Worm (Caenorhabditis elegans) whole organism, L4 larva: ENCODE data around the gene K11E4.6.

ENCODE experiments used
- F26F4.8 ChIP-seq: fragments of 200-800 bp; sonication (Bioruptor generic); conservative IDR thresholded peaks from 2 replicates; pipeline ENCODE4 v1.3.6; 2022; ENCODE audit warnings: missing genetic modification characterization, missing compliant biosample characterization
- F37D6.2 ChIP-seq: sonication (generic microtip); optimal IDR thresholded peaks from 2 replicates; lab custom pipeline; 2016; ENCODE audit warnings: mild to moderate bottlenecking, missing genetic modification characterization, missing compliant biosample characterization
- F44E2.7 ChIP-seq: fragments of 200-800 bp; sonication (Bioruptor generic); IDR thresholded peaks from 2 replicates; pipeline ENCODE4 v2.1.2; 2022; ENCODE audit warnings: missing genetic modification characterization, missing compliant biosample characterization
- R02D3.7 ChIP-seq: fragments of 150-350 bp; sonication (generic microtip); optimal IDR thresholded peaks from 3 replicates; lab custom pipeline; 2014; ENCODE audit warnings: missing biosample characterization, missing genetic modification characterization
- T20F7.1 ChIP-seq: fragments of 200-800 bp; sonication (Bioruptor generic); optimal IDR thresholded peaks from 2 replicates; lab custom pipeline; 2018; ENCODE audit warnings: mild to moderate bottlenecking, missing genetic modification characterization, missing compliant biosample characterization
- Y5F2A.4 ChIP-seq: fragments of 200-800 bp; sonication (Bioruptor generic); optimal IDR thresholded peaks from 2 replicates; lab custom pipeline; 2018; ENCODE audit warnings: mild to moderate bottlenecking, missing genetic modification characterization, missing compliant biosample characterization
- ZK546.5 ChIP-seq, 2 experiments: sonication (generic microtip); optimal IDR thresholded peaks; 2 replicates each; lab custom pipeline; 2017; ENCODE audit warnings: missing biosample characterization in 2 of 2, missing genetic modification characterization in 2 of 2
- aha-1 ChIP-seq: fragments of 150-350 bp; peaks from one replicate; lab custom pipeline; 2014; ENCODE audit warnings: missing biosample characterization, missing genetic modification characterization
- aly-2 ChIP-seq: sonication (generic microtip); optimal IDR thresholded peaks from 2 replicates; lab custom pipeline; 2018; ENCODE audit warnings: missing biosample characterization, missing genetic modification characterization
- ces-1 ChIP-seq: fragments of 150-350 bp; sonication (generic microtip); optimal IDR thresholded peaks from 4 replicates; lab custom pipeline; 2014; ENCODE audit warnings: missing biosample characterization, missing genetic modification reagents, missing genetic modification characterization
- ctbp-1 ChIP-seq: fragments of 200-800 bp; sonication (Bioruptor generic); IDR thresholded peaks from 2 replicates; pipeline ENCODE4 v1.3.6; 2022; ENCODE audit warnings: missing genetic modification reagents, missing genetic modification characterization, missing compliant biosample characterization
- daf-16 ChIP-seq, 3 experiments: sonication (generic microtip); optimal IDR thresholded peaks; 2 replicates each; lab custom pipeline; 2016 to 2017; ENCODE audit warnings: missing genetic modification characterization in 3 of 3, missing genetic modification reagents in 3 of 3, mild to moderate bottlenecking in 2 of 3, missing compliant biosample characterization in 2 of 3, missing biosample characterization in 1 of 3, moderate library complexity in 1 of 3
- dmd-6 ChIP-seq: fragments of 200-800 bp; sonication (Bioruptor generic); IDR thresholded peaks from 2 replicates; pipeline ENCODE4 v1.3.6; 2022; ENCODE audit warnings: missing genetic modification reagents, missing genetic modification characterization, missing compliant biosample characterization
- dve-1 ChIP-seq: sonication (generic microtip); optimal IDR thresholded peaks from 2 replicates; lab custom pipeline; 2017; ENCODE audit warnings: antibody characterized with exemption, mild to moderate bottlenecking, missing genetic modification characterization, missing compliant biosample characterization; ENCODE audit not compliant: insufficient read depth
- hlh-11 ChIP-seq: fragments of 200-800 bp; sonication (Bioruptor generic); optimal IDR thresholded peaks from 2 replicates; lab custom pipeline; 2018; ENCODE audit warnings: mild to moderate bottlenecking, missing genetic modification characterization, missing compliant biosample characterization
- hlh-30 ChIP-seq: sonication (generic microtip); optimal IDR thresholded peaks from 2 replicates; lab custom pipeline; 2017; ENCODE audit warnings: antibody characterized with exemption, mild to moderate bottlenecking, missing genetic modification characterization, missing compliant biosample characterization; ENCODE audit not compliant: insufficient read depth
- hmg-1.1 ChIP-seq: fragments of 200-800 bp; sonication (Bioruptor generic); IDR thresholded peaks from 2 replicates; pipeline ENCODE4 v1.3.6; 2022; ENCODE audit warnings: missing genetic modification reagents, missing genetic modification characterization, missing compliant biosample characterization
- lim-7 ChIP-seq: fragments of 200-800 bp; sonication (Bioruptor generic); IDR thresholded peaks from 2 replicates; pipeline ENCODE4 v1.3.6; 2022; ENCODE audit warnings: missing genetic modification characterization, missing compliant biosample characterization
- lin-1 ChIP-seq: fragments of 200-800 bp; sonication (Bioruptor generic); IDR thresholded peaks from 2 replicates; pipeline ENCODE4 v1.3.6; 2022; ENCODE audit warnings: missing genetic modification reagents, missing genetic modification characterization, missing compliant biosample characterization
- lin-13 ChIP-seq: fragments of 150-350 bp; optimal IDR thresholded peaks from 2 replicates; lab custom pipeline; 2014; ENCODE audit warnings: missing biosample characterization, missing genetic modification reagents, missing genetic modification characterization
- lin-38 ChIP-seq: fragments of 200-800 bp; sonication (Bioruptor generic); IDR thresholded peaks from 2 replicates; pipeline ENCODE4 v1.3.6; 2022; ENCODE audit warnings: missing genetic modification reagents, missing genetic modification characterization, missing compliant biosample characterization
- lsy-2 ChIP-seq, 2 experiments: fragments of 150-350 bp in 1 of 2; sonication (generic microtip) in 1 of 2; optimal IDR thresholded peaks; 2 replicates each; lab custom pipeline; 2014 to 2017; ENCODE audit warnings: missing biosample characterization in 2 of 2, missing genetic modification characterization in 2 of 2
- madf-5 ChIP-seq, 2 experiments: fragments of 200-800 bp; sonication (Bioruptor generic); IDR thresholded peaks; 2 replicates each; pipeline ENCODE4 v1.3.6; 2022; ENCODE audit warnings: missing compliant biosample characterization in 2 of 2, missing genetic modification characterization in 2 of 2
- mdl-1 ChIP-seq, 2 experiments: fragments of 150-350 bp in 1 of 2; sonication (generic microtip) in 1 of 2; optimal IDR thresholded peaks; 2 replicates each; lab custom pipeline; 2014 to 2017; ENCODE audit warnings: missing biosample characterization in 2 of 2, missing genetic modification characterization in 2 of 2
- mep-1 ChIP-seq: fragments of 150-350 bp; sonication (generic microtip); optimal IDR thresholded peaks from 3 replicates; lab custom pipeline; 2014; ENCODE audit warnings: missing biosample characterization, missing genetic modification characterization
- mxl-3 ChIP-seq: fragments of 200-800 bp; sonication (Bioruptor generic); optimal IDR thresholded peaks from 2 replicates; lab custom pipeline; 2018; ENCODE audit warnings: mild to moderate bottlenecking, missing genetic modification characterization, missing compliant biosample characterization
- nhr-102 ChIP-seq: sonication (generic microtip); optimal IDR thresholded peaks from 2 replicates; lab custom pipeline; 2016; ENCODE audit warnings: mild to moderate bottlenecking, missing genetic modification characterization, moderate library complexity, missing compliant biosample characterization
- nhr-11 ChIP-seq: fragments of 150-350 bp; optimal IDR thresholded peaks from 2 replicates; lab custom pipeline; 2014; ENCODE audit warnings: missing biosample characterization, missing genetic modification characterization
- nhr-28 ChIP-seq: fragments of 150-350 bp; optimal IDR thresholded peaks from 2 replicates; lab custom pipeline; 2014; ENCODE audit warnings: missing biosample characterization, missing genetic modification characterization
- nhr-41 ChIP-seq: fragments of 200-800 bp; sonication (Bioruptor generic); IDR thresholded peaks from 2 replicates; pipeline ENCODE4 v1.3.6; 2022; ENCODE audit warnings: missing genetic modification reagents, missing genetic modification characterization, missing compliant biosample characterization
- nhr-42 ChIP-seq: fragments of 200-800 bp; sonication (Bioruptor generic); IDR thresholded peaks from 2 replicates; pipeline ENCODE4 v1.3.6; 2022; ENCODE audit warnings: missing genetic modification characterization, missing compliant biosample characterization
- nhr-76 ChIP-seq: fragments of 150-350 bp; optimal IDR thresholded peaks from 2 replicates; lab custom pipeline; 2014; ENCODE audit warnings: missing biosample characterization, missing genetic modification characterization
- pqm-1 ChIP-seq: sonication (generic microtip); optimal IDR thresholded peaks from 2 replicates; lab custom pipeline; 2017; ENCODE audit warnings: missing biosample characterization, missing genetic modification characterization
- rbr-2 ChIP-seq: sonication (generic microtip); optimal IDR thresholded peaks from 2 replicates; lab custom pipeline; 2016; ENCODE audit warnings: missing genotype, missing genetic modification characterization, missing compliant biosample characterization
- set-16 ChIP-seq: fragments of 200-800 bp; sonication (Bioruptor generic); IDR thresholded peaks from 2 replicates; pipeline ENCODE4 v1.3.6; 2022; ENCODE audit warnings: missing genetic modification reagents, missing genetic modification characterization, missing compliant biosample characterization
- skn-1 ChIP-seq: fragments of 150-350 bp; optimal IDR thresholded peaks from 2 replicates; lab custom pipeline; 2014; ENCODE audit warnings: missing biosample characterization, missing genetic modification characterization
- unc-39 ChIP-seq: sonication (generic microtip); optimal IDR thresholded peaks from 2 replicates; lab custom pipeline; 2017; ENCODE audit warnings: missing biosample characterization, missing genetic modification characterization
- zip-2 ChIP-seq: fragments of 150-350 bp; optimal IDR thresholded peaks from 2 replicates; lab custom pipeline; 2014; ENCODE audit warnings: missing biosample characterization, missing genetic modification characterization

K11E4.6 gene

ce11 chrX:13752822-13753581 lies 28.5 kb downstream of the K11E4.6 start:
- peak; percentile 26 for TF ChIP-seq dve-1 (tag; lab: Kevin White, UChicago)
- no peak for TF ChIP-seq mxl-3 (GFP tag; lab: Kevin White, UChicago)
- no peak for TF ChIP-seq ZK546.5 (tag; optimal IDR thresholded peaks at IDR 0.05; lab: Kevin White, UChicago)
- no peak for TF ChIP-seq lsy-2 (tag; optimal IDR thresholded peaks at IDR 0.05; lab: Kevin White, UChicago)
- TF ChIP-seq mep-1: peak; percentile 26
- no peak for TF ChIP-seq daf-16 (GFP tag; optimal IDR thresholded peaks at IDR 0.05; lab: Kevin White, UChicago)
- peak; percentile 61 for TF ChIP-seq daf-16 (tag; optimal IDR thresholded peaks at IDR 0.05; lab: Kevin White, UChicago)
- TF ChIP-seq F37D6.2 (tag; lab: Kevin White, UChicago): no peak
- TF ChIP-seq set-16: no peak
- TF ChIP-seq aha-1 (tag; lab: Kevin White, UChicago): peak; percentile 58
- 0 out of 2 replicates have a peak, but pooled peaks have one; percentile 22 for TF ChIP-seq dmd-6 (GFP tag; lab: Robert Waterston, UW)
- no peak for TF ChIP-seq Y5F2A.4 (GFP tag; lab: Kevin White, UChicago)
- TF ChIP-seq nhr-11 (tag; lab: Kevin White, UChicago): no peak
- no peak for TF ChIP-seq zip-2 (tag; lab: Kevin White, UChicago)
- TF ChIP-seq hlh-11 (tag; lab: Kevin White, UChicago): peak; percentile 24
- TF ChIP-seq R02D3.7 (tag; lab: Kevin White, UChicago): no peak

ce11 chrX:13754498-13754897 lies 30.0 kb downstream of the K11E4.6 start:
- peak; percentile 49 for TF ChIP-seq mep-1
- TF ChIP-seq daf-16 (GFP tag; optimal IDR thresholded peaks at IDR 0.05; lab: Kevin White, UChicago): peak in 1 of 2 experiments; percentile 61
- no peak for TF ChIP-seq daf-16 (tag; optimal IDR thresholded peaks at IDR 0.05; lab: Kevin White, UChicago)
- peak; percentile 27; the same call in 1 of the 2 replicates for TF ChIP-seq dmd-6 (GFP tag; lab: Robert Waterston, UW)
- peak; percentile 40 for TF ChIP-seq nhr-11 (tag; lab: Kevin White, UChicago)
- no peak for TF ChIP-seq F26F4.8 (GFP tag; lab: Robert Waterston, UW)
- TF ChIP-seq hlh-30 (tag; lab: Kevin White, UChicago): peak; percentile 87
- 0 out of 2 replicates have a peak, but pooled peaks have one; percentile 28 for TF ChIP-seq hmg-1.1 (GFP tag; lab: Robert Waterston, UW)
- TF ChIP-seq hlh-11 (tag; lab: Kevin White, UChicago): peak; percentile 56
- peak in 1 of 2 experiments; percentile 32 for TF ChIP-seq lsy-2 (tag; optimal IDR thresholded peaks at IDR 0.05; lab: Kevin White, UChicago)
- no peak for TF ChIP-seq dve-1 (tag; lab: Kevin White, UChicago)
- TF ChIP-seq T20F7.1 (GFP tag; lab: Kevin White, UChicago): no peak
- peak; percentile 29 for TF ChIP-seq mxl-3 (GFP tag; lab: Kevin White, UChicago)
- peak; percentile 74 for TF ChIP-seq nhr-28 (tag; lab: Kevin White, UChicago)
- TF ChIP-seq skn-1 (tag; lab: Kevin White, UChicago): no peak
- TF ChIP-seq mdl-1 (tag; optimal IDR thresholded peaks at IDR 0.05; lab: Kevin White, UChicago): peak in 1 of 2 experiments; percentile 62

- TF ChIP-seq lim-7 (no peak), ces-1 (GFP tag; lab: Kevin White, UChicago) (no peak), nhr-42 (no peak), lin-38 (GFP tag; lab: Robert Waterston, UW) (no peak)
Measured at ce11 chrX:13755469-13755868, 31.0 kb downstream of the K11E4.6 start, which contains the start of gene aakb-1. aakb-1 (plus strand) TSS chrX:13755769.

- 0 out of 2 replicates have a peak, but pooled peaks have one; percentile 43 for TF ChIP-seq lin-1 (GFP tag; lab: Robert Waterston, UW)
- peak; percentile 45 for TF ChIP-seq hlh-11 (tag; lab: Kevin White, UChicago)
- peak; percentile 72 for TF ChIP-seq mxl-3 (GFP tag; lab: Kevin White, UChicago)
- TF ChIP-seq nhr-41: 0 out of 2 replicates have a peak, but pooled peaks have one; percentile 31
- TF ChIP-seq F44E2.7 (GFP tag; lab: Robert Waterston, UW): no peak
- TF ChIP-seq rbr-2: no peak
- TF ChIP-seq nhr-76: no peak
- TF ChIP-seq aha-1 (tag; lab: Kevin White, UChicago): peak; percentile 39
- no peak for TF ChIP-seq lin-13 (GFP tag; lab: Kevin White, UChicago)
- TF ChIP-seq ctbp-1 (GFP tag; lab: Robert Waterston, UW): no peak
- TF ChIP-seq aly-2: no peak
- TF ChIP-seq nhr-28 (tag; lab: Kevin White, UChicago): peak; percentile 60
- TF ChIP-seq dmd-6 (GFP tag; lab: Robert Waterston, UW): peak; percentile 98
- no peak for TF ChIP-seq F37D6.2 (tag; lab: Kevin White, UChicago)
- no peak for TF ChIP-seq unc-39 (tag; lab: Kevin White, UChicago)
- TF ChIP-seq pqm-1: peak; percentile 83
- TF ChIP-seq daf-16 (GFP tag; optimal IDR thresholded peaks at IDR 0.05; lab: Kevin White, UChicago): no peak
- TF ChIP-seq daf-16 (tag; optimal IDR thresholded peaks at IDR 0.05; lab: Kevin White, UChicago): peak; percentile 11
- no peak for TF ChIP-seq F26F4.8 (GFP tag; lab: Robert Waterston, UW)
- no peak for TF ChIP-seq nhr-102 (tag; lab: Kevin White, UChicago)
- peak; percentile 61 for TF ChIP-seq dve-1 (tag; lab: Kevin White, UChicago)
- no peak for TF ChIP-seq madf-5 (GFP tag; IDR thresholded peaks at IDR 0.05; lab: Robert Waterston, UW)
Measured at ce11 chrX:13759676-13760447, 35.4 kb downstream of the K11E4.6 start, which contains the start of gene cest-13. cest-13 (plus strand) TSS chrX:13760237.
